Worm (Caenorhabditis elegans): ENCODE results near the gene Y82E9BL.5.
"Not testable (repeated sequence)": the region's sequence is repeated elsewhere in the genome, so short reads cannot be mapped to it uniquely, and the experiment has no call there.

Y82E9BL.5 gene

DNA sequence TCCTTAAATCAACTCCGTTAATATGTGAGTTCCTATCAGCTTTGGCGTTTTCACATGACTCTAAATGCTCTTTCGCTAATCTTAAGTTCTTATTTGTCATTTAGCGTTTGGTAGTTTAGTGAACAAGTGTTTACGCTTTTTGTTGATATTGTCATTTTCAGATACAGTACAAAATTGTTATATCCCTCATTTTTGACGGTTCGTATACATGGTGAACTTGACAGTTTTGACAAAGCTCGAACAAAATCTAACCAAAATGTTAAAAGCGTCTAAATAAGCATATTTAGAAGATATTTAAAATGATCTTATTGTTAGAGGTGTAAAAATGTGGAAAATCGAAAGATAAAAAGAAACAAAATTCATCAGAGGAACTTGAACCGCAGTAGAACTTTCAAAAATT, 36.0 kb upstream of the Y82E9BL.5 start:
- TF ChIP-seq flt-1 (GFP tag; IDR thresholded peaks at IDR 0.05) (no peak), B0310.2 (tag; optimal IDR thresholded peaks at IDR 0.05) (no peak), ets-7 (tag; optimal IDR thresholded peaks at IDR 0.05) (no peak), tbx-37 (GFP tag; conservative IDR thresholded peaks at IDR 0.05) (no peak), sea-1 (GFP tag; conservative IDR thresholded peaks at IDR 0.05) (no peak), ama-1 (optimal IDR thresholded peaks at IDR 0.05) (no peak), scrt-1 (GFP tag; IDR thresholded peaks at IDR 0.05) (no peak), hmbx-1 (tag; optimal IDR thresholded peaks at IDR 0.05) (no peak), pes-1 (GFP tag; IDR thresholded peaks at IDR 0.05) (no peak), ceh-13 (GFP tag; optimal IDR thresholded peaks at IDR 0.05) (no peak), tbx-11 (GFP tag; IDR thresholded peaks at IDR 0.05) (no peak), tra-4 (tag; optimal IDR thresholded peaks at IDR 0.05) (no peak), F13C5.2 (tag; optimal IDR thresholded peaks at IDR 0.05) (no peak), ceh-36 (tag; optimal IDR thresholded peaks at IDR 0.05) (no peak), hmg-4 (GFP tag; optimal IDR thresholded peaks at IDR 0.05) (no peak), hnd-1 (tag; optimal IDR thresholded peaks at IDR 0.05) (no peak)

DNA sequence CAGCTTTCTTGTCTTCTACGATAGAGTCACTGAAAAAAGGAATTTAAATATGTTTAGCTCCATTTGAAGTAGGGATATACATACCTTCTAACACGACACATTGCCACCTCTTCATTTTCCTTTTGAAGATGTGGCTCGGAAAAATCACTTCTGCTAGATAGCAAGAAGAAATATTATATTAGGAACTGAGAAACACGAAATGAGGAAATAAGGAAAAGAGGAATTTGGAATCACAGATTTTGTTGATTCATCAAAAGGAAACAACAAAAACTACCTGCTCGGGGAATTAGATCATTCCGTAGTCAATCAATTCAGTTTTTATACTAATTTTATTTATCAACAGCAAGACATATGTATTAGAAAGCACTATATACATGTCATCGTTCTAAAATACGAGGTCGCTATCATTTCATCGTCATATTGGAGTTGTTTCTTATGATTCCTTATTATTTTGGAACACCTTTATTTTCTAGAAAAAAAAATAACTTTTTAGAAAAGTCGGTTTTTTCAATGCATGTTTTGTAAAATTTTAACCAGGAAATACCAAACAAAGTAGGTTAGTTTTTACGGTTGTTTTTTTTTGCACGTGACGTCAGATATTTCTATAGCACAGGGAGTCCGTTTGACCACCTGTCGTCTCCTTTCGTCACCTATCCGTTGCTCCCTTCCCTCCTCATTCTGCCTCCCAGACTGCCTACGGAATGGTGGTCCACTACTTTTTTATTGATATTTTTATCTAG, 33.3 kb upstream of the Y82E9BL.5 start, which contains the start of the genes pals-21 and Y82E9BR.6:
Gene pals-21, minus strand, starts transcription at position 101 of the 740 bp plus-strand sequence.
Gene Y82E9BR.6, plus strand, starts transcription at position 690 of the 740 bp plus-strand sequence.
- TF ChIP-seq tbx-11 (GFP tag; IDR thresholded peaks at IDR 0.05): no peak
- no peak for TF ChIP-seq tbx-37 (GFP tag; conservative IDR thresholded peaks at IDR 0.05)
- no peak for TF ChIP-seq B0310.2 (tag; optimal IDR thresholded peaks at IDR 0.05)
- TF ChIP-seq tra-4 (tag; optimal IDR thresholded peaks at IDR 0.05): no peak
- no peak for TF ChIP-seq ceh-36 (tag; optimal IDR thresholded peaks at IDR 0.05)
- TF ChIP-seq sea-1 (GFP tag; conservative IDR thresholded peaks at IDR 0.05): no peak
- no peak for TF ChIP-seq aly-1 (tag; optimal IDR thresholded peaks at IDR 0.05)
- no peak for TF ChIP-seq flt-1 (GFP tag; IDR thresholded peaks at IDR 0.05)
- TF ChIP-seq ama-1 (optimal IDR thresholded peaks at IDR 0.05): no peak
- no peak for TF ChIP-seq ets-7 (tag; optimal IDR thresholded peaks at IDR 0.05)
- TF ChIP-seq hnd-1 (tag; optimal IDR thresholded peaks at IDR 0.05): no peak
- TF ChIP-seq hmbx-1 (tag; optimal IDR thresholded peaks at IDR 0.05): no peak
- no peak for TF ChIP-seq F13C5.2 (tag; optimal IDR thresholded peaks at IDR 0.05)
- no peak for TF ChIP-seq ceh-13 (GFP tag; optimal IDR thresholded peaks at IDR 0.05)
- TF ChIP-seq pes-1 (GFP tag; IDR thresholded peaks at IDR 0.05): no peak

DNA sequence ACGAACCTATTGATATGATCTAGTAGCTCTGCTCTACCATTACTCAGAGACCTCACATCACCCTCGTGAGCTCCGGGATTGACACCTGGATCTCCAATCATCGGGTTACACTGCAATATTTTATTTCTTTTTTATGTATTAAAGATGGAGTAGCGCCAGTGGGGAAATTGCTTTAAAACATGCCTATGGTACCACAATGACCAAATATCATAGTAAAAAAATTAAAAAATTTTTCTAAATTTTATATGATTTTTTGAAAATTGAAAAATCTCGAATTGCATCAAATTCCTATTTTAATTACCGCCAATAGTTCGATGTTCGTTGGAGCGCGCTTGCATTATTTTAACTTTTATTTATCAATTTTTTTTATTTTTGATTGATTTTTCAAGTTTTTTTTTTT, 30.5 kb upstream of the Y82E9BL.5 start, which contains the start of gene pals-40:
Gene pals-40, minus strand, starts transcription at position 101 of the 400 bp plus-strand sequence.
- TF ChIP-seq hnd-1 (tag; optimal IDR thresholded peaks at IDR 0.05); hmg-4 (GFP tag; optimal IDR thresholded peaks at IDR 0.05); hmbx-1 (tag; optimal IDR thresholded peaks at IDR 0.05): not testable (repeated sequence)

DNA sequence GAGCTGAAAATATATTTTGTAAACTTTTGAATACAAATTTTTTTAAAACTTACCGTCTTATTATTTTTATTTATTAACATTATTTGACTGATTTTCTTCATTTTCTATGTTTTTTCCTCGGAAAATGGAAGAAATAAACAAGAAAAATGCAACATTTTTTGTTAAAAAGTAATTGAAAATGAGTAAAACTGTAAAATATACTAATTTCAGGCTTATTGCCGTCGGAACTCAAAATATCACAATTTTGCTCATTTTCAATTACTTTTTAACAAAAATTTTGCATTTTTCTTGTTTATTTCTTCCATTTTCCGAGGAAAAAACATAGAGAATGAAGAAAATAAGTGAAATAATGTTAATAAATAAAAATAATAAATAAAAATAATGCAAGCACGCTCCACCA, 28.1 kb upstream of the Y82E9BL.5 start, which contains the start of gene Y82E9BR.10:
Gene Y82E9BR.10, minus strand, starts transcription at position 101 of the 400 bp plus-strand sequence.
- TF ChIP-seq tbx-11 (GFP tag; IDR thresholded peaks at IDR 0.05); pes-1 (GFP tag; IDR thresholded peaks at IDR 0.05); tbx-37 (GFP tag; conservative IDR thresholded peaks at IDR 0.05): not testable (repeated sequence)

DNA sequence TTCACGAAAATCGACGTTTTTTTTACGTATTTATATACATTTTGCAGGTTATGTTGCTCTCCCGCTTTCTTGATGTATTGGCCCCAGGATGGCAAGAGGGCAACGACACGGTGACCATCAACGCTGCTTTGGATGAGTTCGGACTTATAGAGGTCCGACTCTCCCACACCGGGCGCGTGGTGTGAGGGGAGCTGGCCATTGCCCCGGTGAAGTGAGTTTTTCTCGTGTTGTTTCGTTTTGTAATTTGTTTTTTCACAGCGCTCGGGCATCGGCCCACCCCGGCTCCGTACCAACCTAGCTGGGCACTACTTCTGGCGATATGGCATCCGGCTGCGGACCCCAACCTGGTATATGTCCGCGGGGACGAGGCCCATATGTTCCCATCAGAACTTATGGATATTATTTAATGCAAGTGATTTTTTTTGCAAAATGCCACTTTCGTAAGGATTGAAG, 26.9 kb upstream of the Y82E9BL.5 start, which contains the start of gene Y82E9BR.20:
Gene Y82E9BR.20, plus strand, starts transcription at position 51 of the 453 bp plus-strand sequence.
- TF ChIP-seq ceh-36 (tag; optimal IDR thresholded peaks at IDR 0.05): no peak
- TF ChIP-seq tra-4 (tag; optimal IDR thresholded peaks at IDR 0.05): no peak
- TF ChIP-seq pes-1 (GFP tag; IDR thresholded peaks at IDR 0.05): no peak
- TF ChIP-seq tbx-37 (GFP tag; conservative IDR thresholded peaks at IDR 0.05): no peak
- no peak for TF ChIP-seq hmg-4 (GFP tag; optimal IDR thresholded peaks at IDR 0.05)
- TF ChIP-seq hnd-1 (tag; optimal IDR thresholded peaks at IDR 0.05): no peak
- TF ChIP-seq ets-7 (tag; optimal IDR thresholded peaks at IDR 0.05): no peak
- no peak for TF ChIP-seq B0310.2 (tag; optimal IDR thresholded peaks at IDR 0.05)
- no peak for TF ChIP-seq flt-1 (GFP tag; IDR thresholded peaks at IDR 0.05)
- TF ChIP-seq hmbx-1 (tag; optimal IDR thresholded peaks at IDR 0.05): no peak
- TF ChIP-seq aly-1 (tag; optimal IDR thresholded peaks at IDR 0.05): no peak
- no peak for TF ChIP-seq tbx-11 (GFP tag; IDR thresholded peaks at IDR 0.05)
- TF ChIP-seq ama-1 (optimal IDR thresholded peaks at IDR 0.05): no peak

DNA sequence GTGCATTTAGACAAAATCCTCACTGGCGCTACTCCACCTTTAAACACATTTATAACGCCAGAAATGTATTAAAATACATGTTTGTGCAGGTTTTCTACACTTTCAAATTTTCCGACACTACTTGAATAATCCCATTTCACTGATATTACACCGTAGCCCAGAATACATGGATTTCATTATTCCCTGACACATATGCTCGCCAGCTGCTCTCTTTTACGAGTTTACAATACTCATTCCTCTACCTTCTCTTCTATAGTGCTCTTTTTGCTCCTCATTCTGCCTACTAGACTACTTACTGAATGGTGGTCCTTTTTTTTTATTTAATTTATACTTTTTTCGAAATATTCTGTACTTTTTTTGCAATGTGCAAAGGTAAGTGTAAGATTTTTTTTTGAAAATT, 25.1 kb upstream of the Y82E9BL.5 start:
- TF ChIP-seq hmg-4 (GFP tag; optimal IDR thresholded peaks at IDR 0.05): no peak
- TF ChIP-seq hmbx-1 (tag; optimal IDR thresholded peaks at IDR 0.05): no peak
- TF ChIP-seq B0310.2 (tag; optimal IDR thresholded peaks at IDR 0.05): no peak
- TF ChIP-seq F13C5.2 (tag; optimal IDR thresholded peaks at IDR 0.05): no peak
- TF ChIP-seq tbx-11 (GFP tag; IDR thresholded peaks at IDR 0.05): no peak
- no peak for TF ChIP-seq aly-1 (tag; optimal IDR thresholded peaks at IDR 0.05)
- no peak for TF ChIP-seq ceh-36 (tag; optimal IDR thresholded peaks at IDR 0.05)
- TF ChIP-seq ceh-13 (GFP tag; optimal IDR thresholded peaks at IDR 0.05): no peak

DNA sequence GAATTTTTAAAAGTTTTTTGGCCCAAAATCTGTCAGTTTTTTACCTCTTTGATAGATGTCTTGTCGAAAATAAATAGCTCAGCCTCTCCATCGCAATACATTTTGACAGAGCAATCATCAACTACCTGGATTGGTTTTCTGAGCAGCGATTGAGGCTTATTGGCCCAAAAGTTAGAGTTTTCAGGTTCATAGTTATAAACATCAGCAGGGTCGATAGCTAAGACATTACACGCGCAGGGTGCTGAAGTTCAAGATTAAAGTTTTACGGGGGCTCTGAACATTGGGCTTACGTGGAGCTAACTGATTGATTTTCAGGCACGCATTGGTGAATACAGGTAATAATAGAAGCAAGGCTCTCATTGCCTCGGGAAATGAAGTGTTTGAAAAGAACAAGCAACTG, 12.2 kb upstream of the Y82E9BL.5 start, which contains the start of gene Y82E9BR.9:
Gene Y82E9BR.9, minus strand, starts transcription at position 101 of the 400 bp plus-strand sequence.
- TF ChIP-seq hnd-1 (tag; optimal IDR thresholded peaks at IDR 0.05): no peak
- no peak for TF ChIP-seq aly-1 (tag; optimal IDR thresholded peaks at IDR 0.05)
- no peak for TF ChIP-seq ceh-36 (tag; optimal IDR thresholded peaks at IDR 0.05)
- no peak for TF ChIP-seq tra-4 (tag; optimal IDR thresholded peaks at IDR 0.05)
- TF ChIP-seq B0310.2 (tag; optimal IDR thresholded peaks at IDR 0.05): no peak
- no peak for TF ChIP-seq tbx-37 (GFP tag; conservative IDR thresholded peaks at IDR 0.05)
- TF ChIP-seq ceh-13 (GFP tag; optimal IDR thresholded peaks at IDR 0.05): no peak
- no peak for TF ChIP-seq hmg-4 (GFP tag; optimal IDR thresholded peaks at IDR 0.05)
- TF ChIP-seq tbx-11 (GFP tag; IDR thresholded peaks at IDR 0.05): no peak
- TF ChIP-seq scrt-1 (GFP tag; IDR thresholded peaks at IDR 0.05): no peak
- TF ChIP-seq hmbx-1 (tag; optimal IDR thresholded peaks at IDR 0.05): no peak
- TF ChIP-seq ets-7 (tag; optimal IDR thresholded peaks at IDR 0.05): no peak
- no peak for TF ChIP-seq pes-1 (GFP tag; IDR thresholded peaks at IDR 0.05)
- no peak for TF ChIP-seq flt-1 (GFP tag; IDR thresholded peaks at IDR 0.05)
- TF ChIP-seq F13C5.2 (tag; optimal IDR thresholded peaks at IDR 0.05): no peak
- no peak for TF ChIP-seq ama-1 (optimal IDR thresholded peaks at IDR 0.05)
- no peak for TF ChIP-seq sea-1 (GFP tag; conservative IDR thresholded peaks at IDR 0.05)

All from whole organism, early embryonic.